Fruit fly (Drosophila melanogaster): ENCODE data around the gene CG34155.
A peak's percentile ranks its signal among the peaks of the same experiment; 100 is the strongest.

- no peak for TF ChIP-seq Opbp (GFP tag; IDR thresholded peaks at IDR 0.05; ENCODE audit: partially characterized antibody)
- peak in 1 of 2 experiments; percentile 21 for TF ChIP-seq insv (GFP tag; optimal IDR thresholded peaks at IDR 0.05)
- peak; percentile 90 for TF ChIP-seq CG6854 (GFP tag; optimal IDR thresholded peaks at IDR 0.05)
- TF ChIP-seq ttk (GFP tag; IDR thresholded peaks at IDR 0.05) = peak; percentile 89
- peak; percentile 92 for TF ChIP-seq CG11456 (GFP tag; IDR thresholded peaks at IDR 0.05)
- TF ChIP-seq CG7372 (GFP tag; IDR thresholded peaks at IDR 0.05) = peak; percentile 86
- TF ChIP-seq CG13287 (GFP tag; IDR thresholded peaks at IDR 0.05; ENCODE audit: partially characterized antibody) = peak; percentile 38
- no peak for TF ChIP-seq tna (GFP tag; IDR thresholded peaks at IDR 0.05; ENCODE audit: partially characterized antibody)
- TF ChIP-seq vnd (GFP tag; IDR thresholded peaks at IDR 0.05; ENCODE audit: partially characterized antibody) = no peak
- peak; percentile 68 for TF ChIP-seq CG1647 (GFP tag; optimal IDR thresholded peaks at IDR 0.05)
- peak; percentile 86 for TF ChIP-seq Hr3 (GFP tag; optimal IDR thresholded peaks at IDR 0.05)
- peak; percentile 6 to 85 for TF ChIP-seq crp (GFP tag; optimal IDR thresholded peaks at IDR 0.05)
- no peak for TF ChIP-seq Dref (GFP tag; IDR thresholded peaks at IDR 0.05)
Observed at dm6 chr3R:30600154-30601009, 40.4 kb upstream of the CG34155 start.

Measured in whole organism, embryonic.